Worm (Caenorhabditis elegans) whole organism, mixed stage, embryonic: ENCODE data around the gene prx-12.

Experiments used
- cnd-1 ChIP-seq: fragments of 200-800 bp; sonication (Bioruptor generic); optimal IDR thresholded peaks from 2 replicates; lab custom pipeline; 2018; ENCODE audit warnings: mild to moderate bottlenecking, missing genetic modification characterization, missing compliant biosample characterization
- lsy-2 ChIP-seq: fragments of 150-350 bp; optimal IDR thresholded peaks from 2 replicates; lab custom pipeline; 2014; ENCODE audit warnings: missing biosample characterization, missing genetic modification characterization
- mab-5 ChIP-seq: fragments of 150-350 bp; optimal IDR thresholded peaks from 2 replicates; lab custom pipeline; 2014; ENCODE audit warnings: missing biosample characterization, missing genetic modification characterization
- nhr-2 ChIP-seq: fragments of 150-350 bp; optimal IDR thresholded peaks from 2 replicates; lab custom pipeline; 2014; ENCODE audit warnings: missing biosample characterization, missing genetic modification characterization
- pha-4 ChIP-seq: fragments of 150-350 bp; optimal IDR thresholded peaks from 2 replicates; lab custom pipeline; 2018; ENCODE audit warnings: missing biosample characterization, missing genetic modification reagents, missing genetic modification characterization
- snpc-4 ChIP-seq: fragments of 150-350 bp; optimal IDR thresholded peaks from 2 replicates; lab custom pipeline; 2014; ENCODE audit warnings: missing biosample characterization, missing genetic modification characterization
- unc-120 ChIP-seq: sonication (generic microtip); optimal IDR thresholded peaks from 2 replicates; lab custom pipeline; 2017; ENCODE audit warnings: missing genetic modification characterization, missing compliant biosample characterization; ENCODE audit not compliant: poor library complexity, severe bottlenecking
- unc-39 ChIP-seq: fragments of 150-350 bp; optimal IDR thresholded peaks from 2 replicates; lab custom pipeline; 2014; ENCODE audit warnings: missing biosample characterization, missing genetic modification characterization
- unc-62 ChIP-seq: fragments of 150-350 bp; optimal IDR thresholded peaks from 2 replicates; lab custom pipeline; 2014; ENCODE audit warnings: missing biosample characterization, missing genetic modification reagents, missing genetic modification characterization

- TF ChIP-seq unc-62 (no peak), snpc-4 (tag; lab: Kevin White, UChicago) (no peak), unc-120 (tag; lab: Kevin White, UChicago) (no peak), cnd-1 (tag; lab: Kevin White, UChicago) (no peak), mab-5 (tag; lab: Kevin White, UChicago) (no peak), unc-39 (tag; lab: Kevin White, UChicago) (no peak), lsy-2 (tag; lab: Kevin White, UChicago) (no peak), pha-4 (tag; lab: Kevin White, UChicago) (no peak), nhr-2 (tag; lab: Kevin White, UChicago) (no peak)
These were observed 9.7 kb upstream of the prx-12 start for ce11 chrX:11383359-11383758.
